Worm (Caenorhabditis elegans): ENCODE data around the gene str-250.

Gene str-250

DNA sequence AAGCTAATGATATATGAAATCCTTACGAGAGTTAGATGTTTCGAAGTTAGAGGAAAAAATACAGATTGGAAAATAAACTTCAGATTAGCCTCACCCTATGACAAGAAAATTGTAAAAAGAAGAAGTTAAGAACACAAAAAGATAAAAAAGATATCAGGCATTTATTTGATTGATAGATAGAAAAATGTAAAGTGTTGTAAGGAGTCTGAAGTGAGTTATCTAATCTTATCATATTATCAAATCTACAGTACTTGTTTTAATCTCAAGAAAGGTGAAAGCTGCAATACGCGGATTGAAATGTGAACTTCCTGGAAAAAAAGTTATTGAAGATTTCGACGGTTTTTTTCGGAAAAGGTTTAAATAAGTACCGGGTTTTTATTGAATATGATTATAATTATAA lies 17.0 kb downstream of the str-250 start:
- TF ChIP-seq aly-2 (tag; optimal IDR thresholded peaks at IDR 0.05) (no peak), sma-9 (GFP tag; optimal IDR thresholded peaks at IDR 0.05) (no peak), sma-9 (tag; optimal IDR thresholded peaks at IDR 0.05) (no peak), nhr-129 (tag; optimal IDR thresholded peaks at IDR 0.05) (no peak), lin-13 (GFP tag; optimal IDR thresholded peaks at IDR 0.05) (no peak), ztf-4 (tag; optimal IDR thresholded peaks at IDR 0.05) (no peak), ztf-11 (tag; optimal IDR thresholded peaks at IDR 0.05) (no peak), nhr-6 (tag; optimal IDR thresholded peaks at IDR 0.05) (no peak), unc-55 (GFP tag; optimal IDR thresholded peaks at IDR 0.05) (no peak), ama-1 (optimal IDR thresholded peaks at IDR 0.05) (no peak), F13H6.1 (tag; optimal IDR thresholded peaks at IDR 0.05) (no peak), skn-1 (tag; optimal IDR thresholded peaks at IDR 0.05) (no peak), blmp-1 (tag; optimal IDR thresholded peaks at IDR 0.05; ENCODE audit: insufficient read depth) (no peak), alr-1 (tag; optimal IDR thresholded peaks at IDR 0.05) (no peak), nhr-10 (tag; optimal IDR thresholded peaks at IDR 0.05) (no peak), sma-3 (GFP tag; optimal IDR thresholded peaks at IDR 0.05) (no peak)

ce11 chrV:13936052-13936451 lies 17.6 kb downstream of the str-250 start:
- TF ChIP-seq nhr-25 (tag; optimal IDR thresholded peaks at IDR 0.05) (peak; percentile 60), elt-1 (tag; optimal IDR thresholded peaks at IDR 0.05) (no peak), nhr-21 (tag; optimal IDR thresholded peaks at IDR 0.05) (peak; percentile 45)

ce11 chrV:13936850-13937249 lies 18.4 kb downstream of the str-250 start, which contains the start of gene srw-145:
TSS of gene srw-145 (plus strand) at chrV:13937150.
- TF ChIP-seq nhr-12 (tag; optimal IDR thresholded peaks at IDR 0.05) (peak; percentile 3), nhr-25 (tag; optimal IDR thresholded peaks at IDR 0.05) (no peak), nhr-21 (tag; optimal IDR thresholded peaks at IDR 0.05) (peak; percentile 41)

- TF ChIP-seq sma-9 (GFP tag; optimal IDR thresholded peaks at IDR 0.05) (no peak), sma-9 (tag; optimal IDR thresholded peaks at IDR 0.05) (no peak), nhr-25 (tag; optimal IDR thresholded peaks at IDR 0.05) (no peak), unc-39 (tag; optimal IDR thresholded peaks at IDR 0.05) (no peak), skn-1 (tag; optimal IDR thresholded peaks at IDR 0.05) (no peak), aly-2 (tag; optimal IDR thresholded peaks at IDR 0.05) (no peak), nhr-10 (tag; optimal IDR thresholded peaks at IDR 0.05) (no peak), elt-3 (tag; optimal IDR thresholded peaks at IDR 0.05) (no peak), lsy-2 (tag; optimal IDR thresholded peaks at IDR 0.05) (no peak), R02D3.7 (tag; optimal IDR thresholded peaks at IDR 0.05) (no peak), mdl-1 (tag; optimal IDR thresholded peaks at IDR 0.05) (no peak), nhr-21 (tag; optimal IDR thresholded peaks at IDR 0.05) (no peak), ztf-1 (GFP tag; conservative IDR thresholded peaks at IDR 0.05) (no peak), Y55F3AM.14 (GFP tag; optimal IDR thresholded peaks at IDR 0.05) (no peak), ztf-4 (tag; optimal IDR thresholded peaks at IDR 0.05) (no peak), zag-1 (tag; optimal IDR thresholded peaks at IDR 0.05) (no peak), dmd-4 (tag; optimal IDR thresholded peaks at IDR 0.05) (no peak), peb-1 (tag; optimal IDR thresholded peaks at IDR 0.05) (no peak)
These were observed 23.6 kb downstream of the str-250 start, which contains the start of gene dpr-1 for ce11 chrV:13942082-13942481. TSS of gene dpr-1 (minus strand) at chrV:13942182.

DNA sequence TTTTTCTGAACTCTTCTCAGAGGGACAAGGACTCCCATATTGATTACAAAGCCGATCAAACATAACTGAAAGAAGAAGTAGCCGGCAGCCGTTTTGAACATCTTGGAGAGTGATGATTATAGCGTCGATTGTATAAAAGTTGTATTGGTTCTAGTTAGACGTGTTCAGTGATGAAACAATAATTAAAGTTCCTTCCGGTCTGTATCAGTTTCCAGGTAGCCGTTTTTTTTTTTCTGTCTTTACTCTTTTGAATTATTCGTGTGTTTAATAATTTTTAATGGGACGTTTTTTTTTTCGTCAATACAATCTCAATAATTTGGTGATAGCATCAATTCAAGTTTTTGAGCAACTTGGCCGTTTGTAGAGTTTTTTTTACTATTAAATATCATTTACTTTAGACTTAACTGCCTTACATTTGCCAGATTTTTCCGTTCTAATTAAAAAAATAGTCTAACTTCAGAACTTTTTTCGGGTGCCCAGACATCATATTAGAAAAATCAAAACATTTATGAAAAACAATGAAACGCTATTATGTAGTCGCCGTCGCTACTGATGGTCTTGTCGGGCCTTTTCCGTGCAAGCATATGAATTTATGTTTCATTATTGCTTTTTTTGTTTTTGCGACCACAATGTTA lies 28.1 kb downstream of the str-250 start, which contains the start of the genes srx-10 and clec-226:
srx-10 (minus strand) TSS at position 101 of the 635 bp plus-strand sequence.
clec-226 (plus strand) TSS at position 585 of the 635 bp plus-strand sequence.
- TF ChIP-seq R02D3.7 (tag; optimal IDR thresholded peaks at IDR 0.05) (no peak), Y55F3AM.14 (GFP tag; optimal IDR thresholded peaks at IDR 0.05) (no peak)

DNA sequence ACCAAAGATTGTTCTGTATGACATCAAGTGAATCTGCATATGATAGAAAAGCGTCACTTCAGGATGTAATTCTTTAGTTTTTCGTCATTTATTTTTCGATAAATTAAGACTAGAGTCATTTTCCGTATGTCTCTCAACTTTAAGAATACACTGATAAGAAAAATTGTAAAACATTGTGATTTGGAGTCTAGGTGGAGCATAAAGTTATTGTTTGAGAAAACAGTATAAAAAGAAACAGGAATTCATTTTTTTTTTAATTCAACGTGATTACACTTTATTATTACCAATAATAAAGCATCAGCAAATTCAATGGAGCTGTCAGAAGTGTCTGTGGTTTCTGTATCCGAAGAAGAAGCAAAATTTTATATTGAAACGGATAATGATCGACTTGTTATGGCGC lies 30.6 kb downstream of the str-250 start, which contains the start of gene R10D12.6:
R10D12.6 (plus strand) TSS at position 301 of the 400 bp plus-strand sequence.
- TF ChIP-seq fos-1 (tag; optimal IDR thresholded peaks at IDR 0.05) = peak; percentile 27
- no peak for TF ChIP-seq mab-5 (tag; optimal IDR thresholded peaks at IDR 0.05)

Data from whole organism, L2 larva.